Worm (Caenorhabditis elegans) whole organism, L1 larva: ENCODE measurements around the gene chil-1.

Experiments
- elt-3 ChIP-seq, 6 experiments: fragments of 150-350 bp in 1 of 6; sonication (generic microtip); optimal IDR thresholded peaks; 2 replicates each; lab custom pipeline; 2017 to 2018; ENCODE audit warnings: missing biosample characterization in 6 of 6, missing genetic modification characterization in 6 of 6, inconsistent platforms in 1 of 6
- zip-4 ChIP-seq: fragments of 200-800 bp; sonication (Bioruptor generic); optimal IDR thresholded peaks from 2 replicates; lab custom pipeline; 2018; ENCODE audit warnings: mild to moderate bottlenecking, missing genetic modification characterization, moderate library complexity, missing compliant biosample characterization

ce11 chrII:9834921-9835320 is 31.4 kb downstream of the chil-1 start, which contains the start of gene arrd-5:
- no peak for TF ChIP-seq zip-4 (GFP tag; lab: Kevin White, UChicago)
- no peak for TF ChIP-seq elt-3 (tag; optimal IDR thresholded peaks at IDR 0.05; lab: Kevin White, UChicago)
